Fruit fly (Drosophila melanogaster) whole organism, wandering third instar larva: Measurements from ENCODE around the gene tinc.

Source experiments
- Abd-B ChIP-seq: fragments of >200 bp; optimal IDR thresholded peaks from 2 replicates; lab custom pipeline; 2017; ENCODE audit warnings: missing biosample characterization, missing genetic modification characterization
- CG32264 ChIP-seq: fragments of 200-800 bp; sonication (Bioruptor generic); optimal IDR thresholded peaks from 2 replicates; lab custom pipeline; 2016; ENCODE audit warnings: missing biosample characterization, missing genetic modification characterization
- CrebA ChIP-seq: fragments of 200-800 bp; sonication (Bioruptor generic); optimal IDR thresholded peaks from 2 replicates; lab custom pipeline; 2016; ENCODE audit warnings: missing biosample characterization, mild to moderate bottlenecking, missing genetic modification characterization, borderline replicate concordance
- Dfd ChIP-seq: fragments of >200 bp; optimal IDR thresholded peaks from 2 replicates; lab custom pipeline; 2017; ENCODE audit warnings: missing biosample characterization, missing genetic modification characterization
- Dif ChIP-seq: fragments of 200-275, 200-300 bp; sonication (Bioruptor generic); optimal IDR thresholded peaks from 2 replicates; lab custom pipeline; 2018; ENCODE audit warnings: missing biosample characterization, missing genetic modification characterization; ENCODE audit not compliant: partially characterized antibody
- HLH106 ChIP-seq: fragments of 200-800 bp; optimal IDR thresholded peaks from 3 replicates; lab custom pipeline; 2019; ENCODE audit warnings: missing biosample characterization, mild to moderate bottlenecking, missing genetic modification characterization, moderate library complexity
- Hnf4 ChIP-seq: fragments of 200-800 bp; sonication (Bioruptor generic); optimal IDR thresholded peaks from 2 replicates; lab custom pipeline; 2016; ENCODE audit warnings: missing biosample characterization, mild to moderate bottlenecking, missing genetic modification characterization
- Hr83 ChIP-seq: fragments of 200-300 bp; sonication (Bioruptor generic); optimal IDR thresholded peaks from 2 replicates; lab custom pipeline; 2016; ENCODE audit warnings: missing biosample characterization, mild to moderate bottlenecking, missing genetic modification characterization, moderate library complexity; ENCODE audit not compliant: poor library complexity, severe bottlenecking
- Jra ChIP-seq: sonication (Bioruptor generic); optimal IDR thresholded peaks from 2 replicates; lab custom pipeline; 2016; ENCODE audit warnings: missing biosample characterization, missing genetic modification characterization
- Mio ChIP-seq: sonication (Bioruptor generic); optimal IDR thresholded peaks from 2 replicates; lab custom pipeline; 2016; ENCODE audit warnings: missing biosample characterization, missing genetic modification characterization
- Myc ChIP-seq: fragments of >200 bp; optimal IDR thresholded peaks from 2 replicates; lab custom pipeline; 2017
- OdsH ChIP-seq: fragments of 200-800 bp; sonication (Bioruptor generic); optimal IDR thresholded peaks from 2 replicates; lab custom pipeline; 2016; ENCODE audit warnings: missing biosample characterization, mild to moderate bottlenecking, missing genetic modification characterization
- Sp1 ChIP-seq: fragments of 200-800 bp; sonication (Bioruptor generic); optimal IDR thresholded peaks from 3 replicates; lab custom pipeline; 2019; ENCODE audit warnings: missing biosample characterization, mild to moderate bottlenecking, missing genetic modification characterization, moderate library complexity
- Vsx2 ChIP-seq: fragments of 200-300, 225-300 bp; sonication (Bioruptor generic); optimal IDR thresholded peaks from 2 replicates; lab custom pipeline; 2018; ENCODE audit warnings: missing biosample characterization, missing genetic modification characterization; ENCODE audit not compliant: partially characterized antibody
- brk ChIP-seq: fragments of 200-800 bp; sonication (Bioruptor generic); optimal IDR thresholded peaks from 2 replicates; lab custom pipeline; 2016; ENCODE audit warnings: missing biosample characterization, mild to moderate bottlenecking, missing genetic modification characterization
- dl ChIP-seq, 2 experiments: fragments of 175-275, 200-275 bp in 1 of 2; fragments of 200-275 bp in 1 of 2; sonication (Bioruptor generic); optimal IDR thresholded peaks; lab custom pipeline; 2018; ENCODE audit warnings: mild to moderate bottlenecking in 2 of 2, missing biosample characterization in 2 of 2, missing genetic modification characterization in 2 of 2, moderate library complexity in 2 of 2; ENCODE audit not compliant: partially characterized antibody in 2 of 2, insufficient read depth in 1 of 2
- dsf ChIP-seq: sonication (Bioruptor generic); optimal IDR thresholded peaks from 2 replicates; lab custom pipeline; 2016; ENCODE audit warnings: missing biosample characterization, missing genetic modification characterization, borderline replicate concordance
- fru ChIP-seq: fragments of 200-800 bp; sonication (Bioruptor generic); optimal IDR thresholded peaks from 3 replicates; lab custom pipeline; 2016; ENCODE audit warnings: missing biosample characterization, mild to moderate bottlenecking, missing genetic modification characterization
- jim ChIP-seq: fragments of 175-275, 200-325 bp; sonication (Bioruptor generic); optimal IDR thresholded peaks from 2 replicates; lab custom pipeline; 2016; ENCODE audit warnings: missing biosample characterization, mild to moderate bottlenecking, missing genetic modification characterization
- lola ChIP-seq: fragments of >200 bp; optimal IDR thresholded peaks from 2 replicates; lab custom pipeline; 2017; ENCODE audit warnings: missing biosample characterization, missing genetic modification characterization
- pan ChIP-seq: fragments of >200 bp; optimal IDR thresholded peaks from 2 replicates; lab custom pipeline; 2017
- psq ChIP-seq: fragments of 200-800 bp; sonication (Bioruptor generic); optimal IDR thresholded peaks from 3 replicates; lab custom pipeline; 2017; ENCODE audit warnings: missing biosample characterization, mild to moderate bottlenecking, missing genetic modification characterization, moderate library complexity
- rgr ChIP-seq: fragments of 200-800 bp; sonication (Bioruptor generic); optimal IDR thresholded peaks from 3 replicates; lab custom pipeline; 2016; ENCODE audit warnings: missing biosample characterization, mild to moderate bottlenecking, missing genetic modification characterization
- sage ChIP-seq: fragments of 200-800 bp; sonication (Bioruptor generic); optimal IDR thresholded peaks from 2 replicates; lab custom pipeline; 2016; ENCODE audit warnings: missing biosample characterization, mild to moderate bottlenecking, missing genetic modification characterization
- usp ChIP-seq: fragments of >200 bp; optimal IDR thresholded peaks from 2 replicates; lab custom pipeline; 2017; ENCODE audit warnings: missing biosample characterization, missing genetic modification characterization
- woc ChIP-seq: sonication (Bioruptor generic); optimal IDR thresholded peaks from 2 replicates; lab custom pipeline; 2016; ENCODE audit warnings: missing biosample characterization, mild to moderate bottlenecking, missing genetic modification characterization

Gene tinc

DNA sequence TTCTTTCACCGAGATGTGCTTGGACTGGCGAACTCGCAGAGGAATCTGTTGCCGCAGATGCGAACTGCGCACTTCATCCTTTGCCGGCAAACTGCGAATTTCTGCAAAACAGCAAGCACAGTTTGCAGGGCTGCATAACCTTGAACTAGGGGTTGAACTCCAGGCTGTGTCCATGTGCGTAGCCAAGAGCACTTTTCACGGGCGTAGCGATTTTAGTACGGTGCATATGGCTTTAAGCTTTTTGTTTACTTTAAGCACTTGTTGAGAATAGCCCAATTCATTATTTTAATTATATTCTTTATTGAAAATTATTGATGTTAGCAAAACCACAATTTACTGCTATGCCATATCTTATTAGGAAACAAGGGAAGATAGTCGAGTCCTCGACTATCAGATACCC, 10.1 kb upstream of the tinc start, which contains the start of gene CG17803:
Gene CG17803 (minus strand): TSS at position 249 of the 400 bp plus-strand sequence.
- no peak for TF ChIP-seq Mio

- TF ChIP-seq usp (no peak), Abd-B (GFP tag; lab: Kevin White, UChicago) (no peak), Myc (peak; percentile 8), Dfd (GFP tag; lab: Kevin White, UChicago) (no peak), woc (no peak)
Observed at dm6 chr3R:17803025-17803424, 8.3 kb upstream of the tinc start, which contains the start of gene CG17806. TSS of gene CG17806 (minus strand) at chr3R:17803260.

dm6 chr3R:17805092-17805491, 6.2 kb upstream of the tinc start, which contains the start of gene Nnk:
TSS of gene Nnk (minus strand) at chr3R:17805249.
- TF ChIP-seq Dfd (GFP tag; lab: Kevin White, UChicago) (no peak), Myc (peak; percentile 34)

DNA sequence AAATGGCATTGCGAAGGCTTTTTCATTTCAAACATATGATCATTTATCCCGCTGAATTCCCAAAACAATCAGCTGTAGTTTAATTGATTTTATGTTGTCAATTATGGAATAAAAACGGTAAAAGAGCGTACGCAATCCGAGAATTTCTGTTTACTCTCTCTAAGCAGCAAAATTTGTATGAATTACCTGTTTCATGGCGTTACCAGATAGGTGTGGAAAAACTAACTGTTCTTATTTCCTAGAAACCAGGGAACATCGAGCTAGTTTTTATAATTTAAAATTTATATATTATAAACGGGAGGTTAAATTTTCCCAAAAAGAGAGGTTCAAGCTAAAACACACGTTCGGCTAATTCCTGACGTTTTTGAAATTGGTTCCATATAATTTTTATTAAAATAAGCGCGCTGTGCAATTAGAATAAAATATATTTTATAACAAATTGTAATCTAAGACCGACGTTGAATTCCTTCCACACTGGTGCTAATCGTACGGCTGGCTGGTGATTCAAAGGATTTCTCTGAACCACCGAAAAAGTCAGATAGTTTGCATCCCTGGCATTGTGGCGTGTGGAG, 4.2 kb upstream of the tinc start, which contains the start of gene CG17801:
Gene CG17801 (minus strand): TSS at position 51 of the 572 bp plus-strand sequence.
- no peak for TF ChIP-seq woc
- no peak for TF ChIP-seq Hnf4 (GFP tag; lab: Kevin White, UChicago)
- TF ChIP-seq dsf (GFP tag; lab: Kevin White, UChicago) = no peak
- no peak for TF ChIP-seq psq (GFP tag; lab: Kevin White, UChicago)
- no peak for TF ChIP-seq CrebA (GFP tag; lab: Kevin White, UChicago)
- TF ChIP-seq, all 38 proteins: peak for 0

DNA sequence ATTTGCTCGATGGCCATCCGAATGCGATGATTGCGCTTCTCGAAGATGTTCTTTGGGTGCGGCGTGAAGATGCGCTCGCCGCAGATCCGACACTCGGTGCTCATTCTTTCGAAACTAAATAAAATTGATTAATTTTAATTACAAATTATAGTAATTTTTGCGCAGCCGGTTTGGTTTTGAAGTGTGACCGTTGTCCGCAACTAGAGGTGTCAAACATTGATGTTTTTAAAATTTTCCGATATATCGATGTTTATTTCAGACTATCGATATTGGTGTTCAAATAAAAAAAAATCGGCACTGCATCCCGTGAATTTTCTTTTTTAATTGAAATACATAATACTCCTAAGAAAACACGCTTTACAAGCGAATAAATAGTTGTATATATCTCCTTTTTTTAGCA, 2.3 kb upstream of the tinc start, which contains the start of gene Odj:
Gene Odj (minus strand): TSS at position 209 of the 400 bp plus-strand sequence.
- peak; percentile 72 for TF ChIP-seq Hr83
- no peak for TF ChIP-seq jim (GFP tag; lab: Kevin White, UChicago)
- no peak for TF ChIP-seq Dfd (GFP tag; lab: Kevin White, UChicago)
- TF ChIP-seq OdsH (GFP tag; lab: Kevin White, UChicago) = no peak
- TF ChIP-seq rgr (GFP tag; lab: Kevin White, UChicago) = no peak
- no peak for TF ChIP-seq CG32264 (GFP tag; lab: Kevin White, UChicago)
- no peak for TF ChIP-seq dsf (GFP tag; lab: Kevin White, UChicago)

DNA sequence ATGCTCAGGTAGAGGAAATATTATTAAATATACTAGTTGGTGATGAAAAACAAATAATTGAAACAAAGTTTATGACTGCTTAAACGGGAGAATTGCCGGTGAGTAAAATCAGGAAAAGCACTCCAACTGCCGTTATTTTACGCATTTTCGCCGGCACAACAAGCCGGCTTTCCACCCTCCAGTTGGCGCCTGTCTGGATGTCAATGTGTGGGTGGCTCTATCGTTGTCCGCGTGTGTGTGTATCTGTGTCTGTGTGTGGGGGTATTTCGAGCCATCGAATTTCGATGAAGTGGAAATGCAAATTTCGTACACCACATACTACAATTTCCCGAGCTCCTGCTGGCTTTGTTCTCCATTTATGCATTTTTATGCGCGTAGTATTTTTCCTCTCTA, 362 bp downstream of the tinc start:
- TF ChIP-seq Dif (GFP tag; lab: Kevin White, UChicago) = no peak

DNA sequence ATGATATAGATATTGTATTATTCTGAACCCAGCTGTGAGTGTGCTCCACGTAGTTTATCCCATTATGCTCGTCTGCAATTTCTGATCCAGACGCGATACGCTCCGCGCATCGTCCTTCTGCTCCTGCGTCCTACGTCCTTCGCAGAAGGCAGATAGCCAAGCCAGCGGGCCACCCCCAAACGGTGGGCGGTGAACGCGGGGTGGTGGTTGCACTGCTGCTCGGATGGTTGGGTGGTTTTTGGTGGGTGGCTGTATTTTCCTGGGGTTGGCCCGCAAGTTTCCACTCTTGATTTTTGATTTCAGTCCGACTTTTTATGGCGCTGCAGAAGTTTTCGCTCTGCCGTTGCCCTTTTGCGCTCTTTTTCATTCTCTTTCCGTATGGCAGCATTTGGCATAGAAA, 1.1 kb downstream of the tinc start:
- TF ChIP-seq dl (GFP tag; optimal IDR thresholded peaks at IDR 0.05; lab: Kevin White, UChicago; ENCODE audit: insufficient read depth in 1 of 2, partially characterized antibody in 2 of 2) (no peak), brk (GFP tag; lab: Kevin White, UChicago) (no peak), psq (GFP tag; lab: Kevin White, UChicago) (no peak), Jra (GFP tag; lab: Kevin White, UChicago) (no peak), rgr (GFP tag; lab: Kevin White, UChicago) (no peak), fru (GFP tag; lab: Kevin White, UChicago) (no peak), Sp1 (no peak), Dif (GFP tag; lab: Kevin White, UChicago) (no peak), OdsH (GFP tag; lab: Kevin White, UChicago) (no peak), HLH106 (tag; lab: Kevin White, UChicago) (no peak), lola (GFP tag; lab: Kevin White, UChicago) (no peak), Dfd (GFP tag; lab: Kevin White, UChicago) (no peak), Vsx2 (GFP tag; lab: Kevin White, UChicago) (no peak), Abd-B (GFP tag; lab: Kevin White, UChicago) (no peak), usp (no peak), woc (no peak), sage (GFP tag; lab: Kevin White, UChicago) (no peak), pan (lab: Kevin White, UChicago) (no peak)
